Fruit fly (Drosophila melanogaster): ENCODE data around the gene CG18754.

Gene CG18754

dm6 chr3R:23657357-23658318 lies 26.2 kb upstream of the CG18754 start (continued):
- no peak for TF ChIP-seq fru (optimal IDR thresholded peaks at IDR 0.05)
- no peak for TF ChIP-seq lov (optimal IDR thresholded peaks at IDR 0.05)
- TF ChIP-seq lov (GFP tag; IDR thresholded peaks at IDR 0.05): peak; percentile 81; the same call in 1 of the 3 replicates
- peak; percentile 42 for TF ChIP-seq schlank (tag; optimal IDR thresholded peaks at IDR 0.05)
- TF ChIP-seq CG2678 (tag; optimal IDR thresholded peaks at IDR 0.05): peak; percentile 77
- TF ChIP-seq pan (optimal IDR thresholded peaks at IDR 0.05): no peak
- peak in 1 of 2 experiments; percentile 43 for TF ChIP-seq pan (GFP tag; optimal IDR thresholded peaks at IDR 0.05 in 1 of 2, IDR thresholded peaks at IDR 0.05 in 1 of 2)
- no peak for TF ChIP-seq br (optimal IDR thresholded peaks at IDR 0.05)
- no peak for TF ChIP-seq CG8478 (optimal IDR thresholded peaks at IDR 0.05)
- TF ChIP-seq sd (tag; optimal IDR thresholded peaks at IDR 0.05): peak; percentile 75
- TF ChIP-seq CG18262 (tag; optimal IDR thresholded peaks at IDR 0.05): peak; percentile 53
- TF ChIP-seq Blimp-1 (GFP tag; optimal IDR thresholded peaks at IDR 0.05): peak; percentile 42
- peak; percentile 28; the same call in 1 of the 2 replicates for TF ChIP-seq Adf1 (GFP tag; IDR thresholded peaks at IDR 0.05)
- TF ChIP-seq CrebB (tag; optimal IDR thresholded peaks at IDR 0.05): peak; percentile 75
- TF ChIP-seq CG34224 (GFP tag; IDR thresholded peaks at IDR 0.05; ENCODE audit: partially characterized antibody): no peak
- peak; percentile 36; the same call in 1 of the 2 replicates for TF ChIP-seq CG14014 (GFP tag; IDR thresholded peaks at IDR 0.05)
- no peak for TF ChIP-seq sna (GFP tag; IDR thresholded peaks at IDR 0.05; ENCODE audit: partially characterized antibody)
- no peak for TF ChIP-seq Nf-YA (GFP tag; IDR thresholded peaks at IDR 0.05)
- no peak for TF ChIP-seq CG14667 (GFP tag; IDR thresholded peaks at IDR 0.05)
- peak; percentile 66 for TF ChIP-seq CG4707 (GFP tag; optimal IDR thresholded peaks at IDR 0.05)
- peak; percentile 80 for TF ChIP-seq lab (GFP tag; optimal IDR thresholded peaks at IDR 0.05)
- no peak for TF ChIP-seq knrl (GFP tag; IDR thresholded peaks at IDR 0.05; ENCODE audit: partially characterized antibody)
- TF ChIP-seq trh (GFP tag; optimal IDR thresholded peaks at IDR 0.05): peak; percentile 38
- no peak; the same call in 1 of the 2 replicates for TF ChIP-seq CG10366 (GFP tag; IDR thresholded peaks at IDR 0.05)
- TF ChIP-seq CG16813 (GFP tag; IDR thresholded peaks at IDR 0.05; ENCODE audit: partially characterized antibody): no peak
- TF ChIP-seq Bdp1 (GFP tag; optimal IDR thresholded peaks at IDR 0.05): peak; percentile 72
- no peak; the same call in 2 of the 3 replicates for TF ChIP-seq sr (GFP tag; IDR thresholded peaks at IDR 0.05)
- peak; percentile 69 for TF ChIP-seq Xrp1 (GFP tag; IDR thresholded peaks at IDR 0.05)
- no peak for TF ChIP-seq pho (GFP tag; optimal IDR thresholded peaks at IDR 0.05)
- TF ChIP-seq Ada2b (GFP tag; IDR thresholded peaks at IDR 0.05): no peak; the same call in 1 of the 2 replicates
- TF ChIP-seq seq (GFP tag; IDR thresholded peaks at IDR 0.05): peak; percentile 37; the same call in 1 of the 2 replicates
- TF ChIP-seq CG17359 (tag; optimal IDR thresholded peaks at IDR 0.05): peak; percentile 61
- TF ChIP-seq CG15269 (tag; optimal IDR thresholded peaks at IDR 0.05): peak; percentile 48
- TF ChIP-seq CG2875 (GFP tag; optimal IDR thresholded peaks at IDR 0.05): peak; percentile 86
- peak; percentile 50; the same call in 1 of the 2 replicates for TF ChIP-seq sens-2 (GFP tag; IDR thresholded peaks at IDR 0.05)
- TF ChIP-seq HLHmδ (GFP tag; optimal IDR thresholded peaks at IDR 0.05): no peak
- peak; percentile 55 for TF ChIP-seq maf-S (GFP tag; optimal IDR thresholded peaks at IDR 0.05)
- no peak for TF ChIP-seq GATAe (GFP tag; conservative IDR thresholded peaks at IDR 0.05)
- peak; percentile 9 for TF ChIP-seq Antp (GFP tag; optimal IDR thresholded peaks at IDR 0.05)
- no peak for TF ChIP-seq Dll (GFP tag; IDR thresholded peaks at IDR 0.05; ENCODE audit: partially characterized antibody)
- TF ChIP-seq MESR4 (GFP tag; optimal IDR thresholded peaks at IDR 0.05): no peak
- TF ChIP-seq luna (GFP tag; optimal IDR thresholded peaks at IDR 0.05): no peak
- peak; percentile 33 for TF ChIP-seq Sry-δ (GFP tag; optimal IDR thresholded peaks at IDR 0.05)
- TF ChIP-seq fd102C (GFP tag; optimal IDR thresholded peaks at IDR 0.05): peak; percentile 93
- no peak for TF ChIP-seq Dbx (GFP tag; IDR thresholded peaks at IDR 0.05)
- peak; percentile 45 for TF ChIP-seq CG6683 (GFP tag; optimal IDR thresholded peaks at IDR 0.05)
- TF ChIP-seq Spps (tag; optimal IDR thresholded peaks at IDR 0.05): peak; percentile 37
- no peak; the same call in 1 of the 2 replicates for TF ChIP-seq E2f2 (GFP tag; IDR thresholded peaks at IDR 0.05)
- peak; percentile 80 for TF ChIP-seq HHEX (GFP tag; optimal IDR thresholded peaks at IDR 0.05)
